Fruit fly (Drosophila melanogaster): ENCODE measurements around the gene GC.

dm6 chr3L:1587140-1587849, 41.8 kb downstream of the GC start:
- TF ChIP-seq CG8478 (optimal IDR thresholded peaks at IDR 0.05) (no peak), CTCF (optimal IDR thresholded peaks at IDR 0.05) (no peak)
